Worm (Caenorhabditis elegans) whole organism, midembryonic: ENCODE measurements around the gene ugt-35.

ENCODE experiments used
- T22C8.4 ChIP-seq: fragments of 200-800 bp; sonication (Bioruptor generic); IDR thresholded peaks from 2 replicates; pipeline ENCODE4 v1.3.6; 2022; ENCODE audit warnings: missing genetic modification characterization, missing compliant biosample characterization
- cog-1 ChIP-seq: sonication (generic microtip); optimal IDR thresholded peaks from 2 replicates; lab custom pipeline; 2016; ENCODE audit warnings: missing genetic modification characterization, missing compliant biosample characterization
- flt-1 ChIP-seq: fragments of 200-800 bp; sonication (Bioruptor generic); IDR thresholded peaks from 2 replicates; pipeline ENCODE4 v1.3.6; 2022; ENCODE audit warnings: missing genetic modification characterization, missing compliant biosample characterization
- klf-2 ChIP-seq: fragments of 200-800 bp; sonication (Bioruptor generic); conservative IDR thresholded peaks from 2 replicates; pipeline ENCODE4 v1.3.6; 2022; ENCODE audit warnings: missing genetic modification reagents, missing genetic modification characterization, missing compliant biosample characterization
- med-1 ChIP-seq: sonication (generic microtip); optimal IDR thresholded peaks from 2 replicates; lab custom pipeline; 2017; ENCODE audit warnings: missing genetic modification characterization, mild to moderate bottlenecking, missing compliant biosample characterization, antibody characterized with exemption, missing genetic modification reagents; ENCODE audit not compliant: insufficient read depth
- ref-1 ChIP-seq: fragments of 200-800 bp; sonication (Bioruptor generic); conservative IDR thresholded peaks from 2 replicates; pipeline ENCODE4 v1.3.6; 2022; ENCODE audit warnings: missing genetic modification reagents, missing genetic modification characterization, missing compliant biosample characterization
- tab-1 ChIP-seq: fragments of 200-800 bp; sonication (Bioruptor generic); IDR thresholded peaks from 2 replicates; pipeline ENCODE4 v1.3.6; 2022; ENCODE audit warnings: missing genetic modification characterization, missing compliant biosample characterization
- ztf-23 ChIP-seq: fragments of 200-800 bp; sonication (Bioruptor generic); IDR thresholded peaks from 2 replicates; pipeline ENCODE4 v1.3.6; 2022; ENCODE audit warnings: missing genetic modification reagents, missing genetic modification characterization, missing compliant biosample characterization
- ztf-29 ChIP-seq: fragments of 200-800 bp; sonication (Bioruptor generic); IDR thresholded peaks from 2 replicates; pipeline ENCODE4 v1.3.6; 2022; ENCODE audit warnings: missing genetic modification reagents, missing genetic modification characterization, missing compliant biosample characterization

ugt-35 gene

DNA sequence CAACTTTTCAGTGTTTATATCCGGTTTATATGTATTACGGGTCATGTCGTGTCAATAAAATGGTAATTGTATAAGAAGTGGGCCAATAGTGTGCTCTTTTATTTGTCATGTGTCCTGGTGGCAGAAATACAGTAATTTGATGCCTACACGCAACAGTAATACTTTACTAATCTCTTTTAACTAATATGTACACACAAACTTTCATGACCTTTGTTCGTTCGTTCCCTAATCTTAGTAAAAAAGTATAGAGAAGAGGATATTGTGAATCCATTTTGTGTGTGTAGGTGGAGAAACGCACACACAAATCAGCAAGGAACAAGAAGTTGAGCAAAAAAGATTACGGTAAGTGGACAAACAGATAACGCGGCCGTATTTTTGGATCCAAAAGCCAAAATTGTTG lies 16.8 kb upstream of the ugt-35 start:
- no peak for TF ChIP-seq T22C8.4 (GFP tag; lab: Robert Waterston, UW)
- TF ChIP-seq ztf-29 (GFP tag; lab: Robert Waterston, UW), result no peak
- no peak for TF ChIP-seq med-1 (GFP tag; lab: Kevin White, UChicago)
- no peak for TF ChIP-seq flt-1 (GFP tag; lab: Robert Waterston, UW)
- TF ChIP-seq tab-1 (GFP tag; lab: Robert Waterston, UW), result no peak
- TF ChIP-seq ztf-23 (GFP tag; lab: Robert Waterston, UW), result no peak
- no peak for TF ChIP-seq klf-2
- no peak for TF ChIP-seq cog-1 (tag; lab: Kevin White, UChicago)
- TF ChIP-seq ref-1 (GFP tag; lab: Robert Waterston, UW), result no peak

DNA sequence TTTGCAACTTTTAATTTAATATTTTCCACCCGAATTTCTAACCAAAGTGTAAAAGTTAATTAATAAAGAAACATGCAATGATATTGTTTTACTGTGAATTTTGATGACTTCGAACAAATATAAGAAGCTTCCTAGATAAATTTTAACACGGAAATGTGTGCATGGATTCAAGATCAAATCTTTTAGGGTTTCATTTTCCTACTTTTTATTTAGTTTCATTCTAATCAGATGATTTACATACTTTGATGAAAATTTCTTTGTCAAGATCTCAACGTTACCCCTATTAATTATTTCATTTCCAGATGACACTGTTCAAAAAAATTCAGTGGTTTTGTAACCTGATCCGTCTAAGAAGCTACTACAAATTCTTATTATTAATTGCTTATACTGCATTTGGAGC lies 13.2 kb upstream of the ugt-35 start, which contains the start of gene twk-12:
Gene twk-12, plus strand, starts transcription at position 301 of the 400 bp plus-strand sequence.
- TF ChIP-seq ztf-29 (GFP tag; lab: Robert Waterston, UW), result no peak
- TF ChIP-seq ref-1 (GFP tag; lab: Robert Waterston, UW), result no peak
- no peak for TF ChIP-seq T22C8.4 (GFP tag; lab: Robert Waterston, UW)
- no peak for TF ChIP-seq flt-1 (GFP tag; lab: Robert Waterston, UW)
- TF ChIP-seq med-1 (GFP tag; lab: Kevin White, UChicago), result no peak
- TF ChIP-seq tab-1 (GFP tag; lab: Robert Waterston, UW), result no peak
- TF ChIP-seq cog-1 (tag; lab: Kevin White, UChicago), result no peak
- TF ChIP-seq klf-2, result no peak
- no peak for TF ChIP-seq ztf-23 (GFP tag; lab: Robert Waterston, UW)

- TF ChIP-seq ztf-23 (GFP tag; lab: Robert Waterston, UW) (no peak), T22C8.4 (GFP tag; lab: Robert Waterston, UW) (no peak), med-1 (GFP tag; lab: Kevin White, UChicago) (no peak), ztf-29 (GFP tag; lab: Robert Waterston, UW) (no peak), cog-1 (tag; lab: Kevin White, UChicago) (no peak), ref-1 (GFP tag; lab: Robert Waterston, UW) (no peak), flt-1 (GFP tag; lab: Robert Waterston, UW) (no peak), klf-2 (no peak), tab-1 (GFP tag; lab: Robert Waterston, UW) (no peak)
Measured at ce11 chrV:10664271-10664670, 10.2 kb upstream of the ugt-35 start.

DNA sequence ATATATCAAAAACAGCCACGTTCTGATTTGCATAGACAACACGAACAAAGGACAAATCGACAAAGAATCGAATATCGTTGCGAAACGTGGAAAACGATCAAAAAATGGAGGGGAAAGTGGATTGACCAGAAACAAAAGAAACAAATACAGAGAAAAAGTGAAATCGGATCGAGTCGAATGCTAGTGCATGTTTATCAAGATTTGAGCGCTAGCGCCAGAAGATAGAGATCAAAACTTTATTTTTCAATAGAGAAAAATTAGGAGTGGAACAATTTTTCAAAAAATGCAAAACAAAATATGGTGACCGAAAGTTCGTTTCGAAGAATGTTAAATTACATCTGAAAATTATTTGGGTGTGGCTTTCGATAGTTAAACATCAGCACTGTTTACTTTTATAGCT lies 7.9 kb upstream of the ugt-35 start:
- no peak for TF ChIP-seq T22C8.4 (GFP tag; lab: Robert Waterston, UW)

DNA sequence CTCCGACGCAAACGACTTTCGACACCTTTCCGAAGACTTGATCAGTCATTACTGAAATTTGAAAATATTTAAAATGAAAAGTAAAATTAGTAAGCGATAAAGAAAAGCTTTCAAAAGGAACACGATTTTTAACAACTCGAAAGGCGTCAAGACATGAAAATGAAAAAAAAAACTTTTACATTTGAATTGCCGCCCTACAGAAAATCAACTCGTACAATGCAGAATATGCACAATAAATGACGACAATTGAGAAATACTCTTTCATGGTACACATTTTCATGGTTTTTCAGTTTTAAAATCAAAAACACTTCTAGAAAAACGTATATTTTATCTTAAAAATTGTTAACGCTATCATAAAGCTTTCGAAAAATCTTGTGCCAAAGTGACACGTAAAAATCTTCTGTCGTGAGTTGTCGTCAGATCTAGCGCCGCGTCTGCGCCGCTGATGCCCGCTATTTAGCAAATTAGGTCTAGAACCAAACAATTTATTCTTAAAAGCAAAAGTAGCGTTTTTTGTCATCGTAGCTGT lies 7.4 kb upstream of the ugt-35 start, which contains the start of gene sqv-4:
Gene sqv-4, minus strand, starts transcription at position 51 of the 529 bp plus-strand sequence.
- TF ChIP-seq tab-1 (GFP tag; lab: Robert Waterston, UW) (no peak), ztf-23 (GFP tag; lab: Robert Waterston, UW) (no peak), cog-1 (tag; lab: Kevin White, UChicago) (no peak), flt-1 (GFP tag; lab: Robert Waterston, UW) (no peak), ztf-29 (GFP tag; lab: Robert Waterston, UW) (no peak), ref-1 (GFP tag; lab: Robert Waterston, UW) (no peak), T22C8.4 (GFP tag; lab: Robert Waterston, UW) (no peak), med-1 (GFP tag; lab: Kevin White, UChicago) (no peak), klf-2 (no peak)

DNA sequence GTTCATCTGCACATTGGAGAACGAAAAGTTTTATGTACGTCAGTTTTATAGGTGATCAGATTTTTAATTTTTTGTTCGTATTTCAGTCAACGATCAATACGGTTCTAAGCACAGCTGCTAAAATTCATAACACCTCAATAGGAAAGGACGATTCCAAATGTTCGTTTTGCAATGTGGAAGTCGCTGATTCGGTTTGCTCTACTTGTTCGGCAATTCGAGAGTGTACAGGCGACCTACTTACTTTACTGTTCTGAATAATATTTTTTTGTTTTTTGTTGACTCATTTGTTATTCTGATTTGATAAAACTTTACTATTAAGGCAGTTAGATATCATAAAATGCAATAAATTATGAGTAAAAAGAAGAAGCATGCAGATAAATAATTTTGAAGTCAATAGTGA lies 5.3 kb upstream of the ugt-35 start:
- TF ChIP-seq med-1 (GFP tag; lab: Kevin White, UChicago), result no peak
- no peak for TF ChIP-seq cog-1 (tag; lab: Kevin White, UChicago)
- TF ChIP-seq flt-1 (GFP tag; lab: Robert Waterston, UW), result no peak

DNA sequence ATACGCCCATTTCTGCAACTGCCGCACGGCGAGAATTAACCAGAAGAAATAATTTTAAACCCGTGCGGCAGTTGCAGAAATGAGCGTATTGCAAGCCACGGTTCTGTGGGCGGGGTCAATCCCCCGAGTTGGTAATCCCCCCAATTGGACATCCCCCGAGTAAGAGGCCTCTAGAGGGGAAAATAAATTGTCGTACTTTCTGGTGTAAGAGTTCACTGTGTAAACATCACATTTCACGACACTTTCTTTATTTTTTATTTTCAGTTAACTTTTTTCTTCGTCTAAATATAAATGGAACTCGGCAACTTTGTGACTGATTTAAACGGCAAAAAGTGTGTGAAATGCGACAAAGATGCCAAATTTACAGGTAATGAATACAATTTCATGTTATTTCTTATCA lies 3.9 kb upstream of the ugt-35 start, which contains the start of gene tut-2:
Gene tut-2, plus strand, starts transcription at position 277 of the 400 bp plus-strand sequence.
- 0 out of 2 replicates have a peak, but pooled peaks have one; percentile 6 for TF ChIP-seq ztf-29 (GFP tag; lab: Robert Waterston, UW)
- no peak for TF ChIP-seq ztf-23 (GFP tag; lab: Robert Waterston, UW)

DNA sequence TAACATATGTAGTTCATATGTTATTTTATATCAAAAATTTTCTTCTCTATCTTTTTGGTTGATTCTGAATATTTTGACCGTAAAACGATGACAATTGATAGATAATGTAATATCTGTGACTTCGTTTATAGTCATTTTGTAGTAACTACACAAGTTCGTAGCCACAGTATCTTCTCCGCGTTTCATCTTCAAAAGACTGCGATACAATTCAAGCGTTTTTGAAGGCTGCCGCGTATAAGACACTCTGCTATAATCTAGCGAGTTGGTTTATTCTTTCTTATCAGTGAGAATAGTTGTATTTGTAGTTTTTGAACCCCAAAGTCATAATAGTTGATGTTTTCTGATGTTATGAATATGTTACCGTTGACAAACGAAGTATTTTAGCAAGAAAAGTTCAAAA lies 2.9 kb upstream of the ugt-35 start, which contains the start of gene ugt-34:
Gene ugt-34, minus strand, starts transcription at position 21 of the 400 bp plus-strand sequence.
- TF ChIP-seq klf-2 (no peak), cog-1 (tag; lab: Kevin White, UChicago) (no peak), tab-1 (GFP tag; lab: Robert Waterston, UW) (no peak), T22C8.4 (GFP tag; lab: Robert Waterston, UW) (no peak), ztf-29 (GFP tag; lab: Robert Waterston, UW) (no peak), ref-1 (GFP tag; lab: Robert Waterston, UW) (no peak), ztf-23 (GFP tag; lab: Robert Waterston, UW) (no peak), med-1 (GFP tag; lab: Kevin White, UChicago) (no peak), flt-1 (GFP tag; lab: Robert Waterston, UW) (no peak)

- TF ChIP-seq flt-1 (GFP tag; lab: Robert Waterston, UW) (no peak), tab-1 (GFP tag; lab: Robert Waterston, UW) (no peak), klf-2 (no peak), T22C8.4 (GFP tag; lab: Robert Waterston, UW) (no peak), ztf-23 (GFP tag; lab: Robert Waterston, UW) (no peak), med-1 (GFP tag; lab: Kevin White, UChicago) (no peak), ztf-29 (GFP tag; lab: Robert Waterston, UW) (no peak), cog-1 (tag; lab: Kevin White, UChicago) (no peak), ref-1 (GFP tag; lab: Robert Waterston, UW) (no peak)
Measured at ce11 chrV:10648146-10648545, 5.9 kb downstream of the ugt-35 start, which contains the start of gene aqp-6. TSS of gene aqp-6 (plus strand) at chrV:10648446.
